Fruit fly (Drosophila melanogaster) whole organism, embryonic: ENCODE data around the gene CG4594.
A peak's percentile ranks its signal among the peaks of the same experiment; 100 is the strongest.

Experiments used
- Antp ChIP-seq: fragments of 200-800 bp; sonication (Bioruptor generic); optimal IDR thresholded peaks from 3 replicates; lab custom pipeline; 2016; ENCODE audit warnings: missing biosample characterization, missing genetic modification characterization
- B-H2 ChIP-seq: fragments of 200-800 bp; sonication (Bioruptor generic); optimal IDR thresholded peaks from 2 replicates; lab custom pipeline; 2018; ENCODE audit warnings: missing biosample characterization, mild to moderate bottlenecking, missing genetic modification characterization
- Bdp1 ChIP-seq: fragments of 200-800 bp; sonication (Bioruptor generic); optimal IDR thresholded peaks from 3 replicates; lab custom pipeline; 2016; ENCODE audit warnings: missing biosample characterization, missing genetic modification characterization
- CG10321 ChIP-seq: fragments of 200-800 bp; sonication (Bioruptor generic); IDR thresholded peaks from 2 replicates; pipeline ENCODE4 v1.3.6; 2022; ENCODE audit warnings: missing biosample characterization, missing genetic modification characterization
- CG10462 ChIP-seq: fragments of 200-800 bp; sonication (Bioruptor generic); optimal IDR thresholded peaks from 2 replicates; lab custom pipeline; 2016; ENCODE audit warnings: missing biosample characterization, missing genetic modification characterization
- CG11723 ChIP-seq: fragments of 200-800 bp; sonication (Bioruptor generic); optimal IDR thresholded peaks from 2 replicates; lab custom pipeline; 2017; ENCODE audit warnings: missing biosample characterization, mild to moderate bottlenecking, missing genetic modification characterization
- CG12071 ChIP-seq: fragments of 200-800 bp; sonication (Bioruptor generic); optimal IDR thresholded peaks from 3 replicates; lab custom pipeline; 2018; ENCODE audit warnings: missing biosample characterization, mild to moderate bottlenecking, missing genetic modification characterization
- CG12659 ChIP-seq: fragments of 200-800 bp; sonication (Bioruptor generic); optimal IDR thresholded peaks from 3 replicates; lab custom pipeline; 2017; ENCODE audit warnings: mild to moderate bottlenecking, missing biosample characterization, missing genetic modification reagents, missing genetic modification characterization
- CG13424 ChIP-seq: fragments of 200-800 bp; sonication (Bioruptor generic); optimal IDR thresholded peaks from 2 replicates; lab custom pipeline; 2019; ENCODE audit warnings: missing biosample characterization, mild to moderate bottlenecking, missing genetic modification characterization, moderate library complexity
- CG17361 ChIP-seq: fragments of 200-800 bp; sonication (Bioruptor generic); IDR thresholded peaks from 3 replicates; pipeline ENCODE4 v1.3.6; 2022; ENCODE audit warnings: missing biosample characterization, missing genetic modification characterization
- CG17612 ChIP-seq: fragments of 200-800 bp; sonication (Bioruptor generic); IDR thresholded peaks from 2 replicates; pipeline ENCODE4 v1.3.6; 2022; ENCODE audit warnings: missing biosample characterization, missing genetic modification characterization
- CG2678 ChIP-seq: fragments of 200-800 bp; sonication (Bioruptor generic); optimal IDR thresholded peaks from 3 replicates; lab custom pipeline; 2019; ENCODE audit warnings: missing biosample characterization, mild to moderate bottlenecking, missing genetic modification characterization, moderate library complexity
- CG2712 ChIP-seq: fragments of 200-800 bp; optimal IDR thresholded peaks from 3 replicates; lab custom pipeline; 2019; ENCODE audit warnings: missing biosample characterization, mild to moderate bottlenecking, missing genetic modification characterization, moderate library complexity
- CG30431 ChIP-seq: fragments of 200-800 bp; sonication (Bioruptor generic); optimal IDR thresholded peaks from 2 replicates; lab custom pipeline; 2017; ENCODE audit warnings: missing biosample characterization, missing genetic modification characterization
- CG32532 ChIP-seq: fragments of 200-800 bp; sonication (Bioruptor generic); IDR thresholded peaks from 2 replicates; pipeline ENCODE4 v1.3.6; 2022; ENCODE audit warnings: missing biosample characterization, missing genetic modification characterization
- CG32772 ChIP-seq: fragments of 200-800 bp; sonication (Bioruptor generic); IDR thresholded peaks from 2 replicates; pipeline ENCODE4 v1.3.6; 2022; ENCODE audit warnings: missing biosample characterization, missing genetic modification characterization
- CG33557 ChIP-seq: fragments of 200-800 bp; sonication (Bioruptor generic); optimal IDR thresholded peaks from 2 replicates; lab custom pipeline; 2019; ENCODE audit warnings: missing biosample characterization, mild to moderate bottlenecking, missing genetic modification characterization, moderate library complexity
- CG7556 ChIP-seq: fragments of 200-800 bp; sonication (Bioruptor generic); optimal IDR thresholded peaks from 2 replicates; lab custom pipeline; 2017; ENCODE audit warnings: missing biosample characterization, mild to moderate bottlenecking, missing genetic modification characterization
- CG9797 ChIP-seq: fragments of 200-800 bp; sonication (Bioruptor generic); optimal IDR thresholded peaks from 3 replicates; lab custom pipeline; 2018; ENCODE audit warnings: missing biosample characterization, mild to moderate bottlenecking, missing genetic modification characterization
- CG9817 ChIP-seq: fragments of 200-800 bp; sonication (Bioruptor generic); optimal IDR thresholded peaks from 2 replicates; lab custom pipeline; 2018; ENCODE audit warnings: missing biosample characterization, mild to moderate bottlenecking, missing genetic modification characterization, moderate library complexity
- Dbx ChIP-seq: fragments of 200-800 bp; sonication (Bioruptor generic); IDR thresholded peaks from 3 replicates; pipeline ENCODE4 v1.3.6; 2022; ENCODE audit warnings: missing biosample characterization, missing genetic modification characterization
- Doc3 ChIP-seq: fragments of 200-800 bp; sonication (Bioruptor generic); IDR thresholded peaks from 3 replicates; pipeline ENCODE4 v1.3.6; 2022; ENCODE audit warnings: missing biosample characterization, missing genetic modification characterization; ENCODE audit not compliant: partially characterized antibody
- GATAe ChIP-seq: fragments of 200-800 bp; sonication (Bioruptor generic); conservative IDR thresholded peaks from 2 replicates; pipeline ENCODE4 v1.3.6; 2022; ENCODE audit warnings: missing biosample characterization, missing genetic modification characterization
- HLH4C ChIP-seq: fragments of 200-800 bp; sonication (Bioruptor generic); IDR thresholded peaks from 3 replicates; pipeline ENCODE4 v1.3.6; 2022; ENCODE audit warnings: missing biosample characterization, missing genetic modification characterization; ENCODE audit not compliant: partially characterized antibody
- HLH54F ChIP-seq: fragments of 200-800 bp; sonication (Bioruptor generic); optimal IDR thresholded peaks from 3 replicates; lab custom pipeline; 2016; ENCODE audit warnings: missing biosample characterization, missing genetic modification characterization
- Hey ChIP-seq: fragments of 200-800 bp; sonication (Bioruptor generic); optimal IDR thresholded peaks from 3 replicates; lab custom pipeline; 2018; ENCODE audit warnings: missing biosample characterization, mild to moderate bottlenecking, missing genetic modification characterization
- HmgD ChIP-seq: fragments of 200-800 bp; sonication (Bioruptor generic); optimal IDR thresholded peaks from 3 replicates; lab custom pipeline; 2016; ENCODE audit warnings: missing biosample characterization, missing genetic modification characterization
- Lpt ChIP-seq: fragments of >200 bp; optimal IDR thresholded peaks from 2 replicates; lab custom pipeline; 2018; ENCODE audit warnings: missing biosample characterization, missing genetic modification characterization
- MTF-1 ChIP-seq: fragments of 200-800 bp; sonication (Bioruptor generic); optimal IDR thresholded peaks from 2 replicates; lab custom pipeline; 2018; ENCODE audit warnings: missing biosample characterization, mild to moderate bottlenecking, missing genetic modification characterization, borderline replicate concordance
- NK7.1 ChIP-seq: fragments of 200-800 bp; sonication (Bioruptor generic); optimal IDR thresholded peaks from 3 replicates; lab custom pipeline; 2016; ENCODE audit warnings: missing biosample characterization, missing genetic modification characterization
- Ptx1 ChIP-seq: fragments of 200-800 bp; sonication (Bioruptor generic); IDR thresholded peaks from 2 replicates; pipeline ENCODE4 v1.3.6; 2022; ENCODE audit warnings: missing biosample characterization, missing genetic modification characterization
- Trl ChIP-seq, 3 experiments: fragments of >200 bp in 2 of 3; fragments of 200-800 bp in 1 of 3; sonication (Bioruptor generic) in 1 of 3; optimal IDR thresholded peaks; 2 replicates in 1 of 3; 3 replicates in 2 of 3; lab custom pipeline; 2016 to 2017; ENCODE audit warnings: missing biosample characterization in 1 of 3, missing genetic modification characterization in 1 of 3
- ash1 ChIP-seq: fragments of 200-800 bp; sonication (Bioruptor generic); optimal IDR thresholded peaks from 2 replicates; lab custom pipeline; 2018; ENCODE audit warnings: missing biosample characterization, mild to moderate bottlenecking, missing genetic modification characterization
- chinmo ChIP-seq: fragments of 200-800 bp; sonication (Bioruptor generic); IDR thresholded peaks from 4 replicates; pipeline ENCODE4 v1.3.6; 2022; ENCODE audit warnings: missing biosample characterization, missing genetic modification characterization; ENCODE audit not compliant: partially characterized antibody
- corto ChIP-seq: fragments of 200-800 bp; sonication (Bioruptor generic); optimal IDR thresholded peaks from 2 replicates; lab custom pipeline; 2016; ENCODE audit warnings: missing biosample characterization, mild to moderate bottlenecking, missing genetic modification characterization, moderate library complexity
- da ChIP-seq: fragments of 200-800 bp; sonication (Bioruptor generic); optimal IDR thresholded peaks from 2 replicates; lab custom pipeline; 2016; ENCODE audit warnings: missing biosample characterization, missing genetic modification characterization
- dmrt99B ChIP-seq: fragments of 200-800 bp; sonication (Bioruptor generic); optimal IDR thresholded peaks from 2 replicates; lab custom pipeline; 2018; ENCODE audit warnings: missing biosample characterization, mild to moderate bottlenecking, missing genetic modification characterization, moderate library complexity
- ewg ChIP-seq: fragments of 200-800 bp; sonication (Bioruptor generic); optimal IDR thresholded peaks from 3 replicates; lab custom pipeline; 2017; ENCODE audit warnings: mild to moderate bottlenecking, missing biosample characterization, missing genetic modification reagents, missing genetic modification characterization
- grn ChIP-seq: fragments of 200-800 bp; sonication (Bioruptor generic); optimal IDR thresholded peaks from 3 replicates; lab custom pipeline; 2017; ENCODE audit warnings: missing biosample characterization, missing genetic modification characterization
- knrl ChIP-seq: fragments of 200-800 bp; sonication (Bioruptor generic); IDR thresholded peaks from 3 replicates; pipeline ENCODE4 v1.3.6; 2022; ENCODE audit warnings: missing biosample characterization, missing genetic modification characterization; ENCODE audit not compliant: partially characterized antibody
- lbe ChIP-seq: fragments of 200-800 bp; sonication (Bioruptor generic); optimal IDR thresholded peaks from 2 replicates; lab custom pipeline; 2016; ENCODE audit warnings: missing biosample characterization, mild to moderate bottlenecking, missing genetic modification characterization
- nom ChIP-seq: fragments of 200-800 bp; sonication (Bioruptor generic); optimal IDR thresholded peaks from 2 replicates; lab custom pipeline; 2017; ENCODE audit warnings: missing biosample characterization, missing genetic modification characterization, mild to moderate bottlenecking, moderate library complexity, missing genetic modification reagents
- scrt ChIP-seq: fragments of 200-800 bp; sonication (Bioruptor generic); optimal IDR thresholded peaks from 2 replicates; lab custom pipeline; 2018; ENCODE audit warnings: missing biosample characterization, mild to moderate bottlenecking, missing genetic modification characterization, moderate library complexity
- sna ChIP-seq: fragments of 200-800 bp; sonication (Bioruptor generic); IDR thresholded peaks from 2 replicates; pipeline ENCODE4 v1.3.6; 2022; ENCODE audit warnings: missing biosample characterization, missing genetic modification characterization; ENCODE audit not compliant: partially characterized antibody
- sr ChIP-seq: fragments of 200-800 bp; sonication (Bioruptor generic); IDR thresholded peaks from 3 replicates; pipeline ENCODE4 v1.3.6; 2022; ENCODE audit warnings: missing biosample characterization, missing genetic modification characterization
- ssp ChIP-seq: fragments of 200-800 bp; sonication (Bioruptor generic); IDR thresholded peaks from 2 replicates; pipeline ENCODE4 v1.3.6; 2022; ENCODE audit warnings: missing biosample characterization, missing genetic modification characterization
- sug ChIP-seq: fragments of 200-800 bp; optimal IDR thresholded peaks from 2 replicates; lab custom pipeline; 2019; ENCODE audit warnings: missing biosample characterization, mild to moderate bottlenecking, missing genetic modification characterization, moderate library complexity
- tin ChIP-seq: fragments of 200-800 bp; sonication (Bioruptor generic); optimal IDR thresholded peaks from 3 replicates; lab custom pipeline; 2016; ENCODE audit warnings: missing biosample characterization, missing genetic modification characterization
- wdn ChIP-seq: fragments of 200-800 bp; sonication (Bioruptor generic); IDR thresholded peaks from 2 replicates; pipeline ENCODE4 v1.3.6; 2022; ENCODE audit warnings: missing biosample characterization, missing genetic modification characterization
- zfh2 ChIP-seq: fragments of 200-800 bp; sonication (Bioruptor generic); optimal IDR thresholded peaks from 2 replicates; lab custom pipeline; 2016; ENCODE audit warnings: missing biosample characterization, missing genetic modification characterization

Gene CG4594

dm6 chr2L:9908468-9908967, 11.4 kb upstream of the CG4594 start, which contains the start of gene CG13124 (continued):
- peak; percentile 80; the same call in 1 of the 4 replicates for TF ChIP-seq chinmo (GFP tag; lab: Robert Waterston, UW)
- TF ChIP-seq HLH54F (GFP tag; lab: Kevin White, UChicago): no peak
- no peak for TF ChIP-seq CG17361
- no peak for TF ChIP-seq grn (GFP tag; lab: Kevin White, UChicago)
- TF ChIP-seq sr (GFP tag; lab: Robert Waterston, UW): no peak
- no peak for TF ChIP-seq CG30431 (GFP tag; lab: Kevin White, UChicago)
- no peak for TF ChIP-seq CG11723
- TF ChIP-seq wdn (GFP tag; lab: Robert Waterston, UW): no peak
- TF ChIP-seq HmgD (GFP tag; lab: Kevin White, UChicago): no peak
- TF ChIP-seq Ptx1 (GFP tag; lab: Robert Waterston, UW): no peak
- TF ChIP-seq sna: no peak
- TF ChIP-seq sug (tag; lab: Kevin White, UChicago): no peak
- TF ChIP-seq lbe (GFP tag; lab: Kevin White, UChicago): no peak
- TF ChIP-seq ewg (GFP tag; lab: Kevin White, UChicago): no peak
- no peak for TF ChIP-seq da
- peak; percentile 43 for TF ChIP-seq CG2678 (tag; lab: Kevin White, UChicago)
- no peak for TF ChIP-seq CG9797 (GFP tag; lab: Kevin White, UChicago)
- TF ChIP-seq Hey (tag; lab: Kevin White, UChicago): no peak
- TF ChIP-seq CG12659 (GFP tag; lab: Kevin White, UChicago): peak; percentile 20
- no peak for TF ChIP-seq scrt (GFP tag; lab: Kevin White, UChicago)
- peak; percentile 42; the same call in 1 of the 3 replicates for TF ChIP-seq Dbx (GFP tag; lab: Robert Waterston, UW)
- TF ChIP-seq Antp (GFP tag; lab: Kevin White, UChicago): no peak
- TF ChIP-seq Bdp1: no peak
- peak; percentile 40 for TF ChIP-seq CG13424 (tag; lab: Kevin White, UChicago)
- TF ChIP-seq CG17612 (GFP tag; lab: Robert Waterston, UW): no peak
- TF ChIP-seq CG10321: no peak
- TF ChIP-seq CG12071: peak; percentile 38
- no peak for TF ChIP-seq CG32772 (GFP tag; lab: Robert Waterston, UW)
- TF ChIP-seq nom (GFP tag; lab: Kevin White, UChicago): peak; percentile 61
- peak; percentile 73; the same call in 1 of the 2 replicates for TF ChIP-seq CG32532 (GFP tag; lab: Robert Waterston, UW)
- peak; percentile 55 to 84 for TF ChIP-seq Trl (optimal IDR thresholded peaks at IDR 0.05; lab: Kevin White, UChicago)
- TF ChIP-seq Trl (GFP tag; optimal IDR thresholded peaks at IDR 0.05; lab: Kevin White, UChicago): no peak
- no peak for TF ChIP-seq Doc3
- no peak for TF ChIP-seq CG7556 (GFP tag; lab: Kevin White, UChicago)
- no peak for TF ChIP-seq CG9817
- TF ChIP-seq ssp (GFP tag; lab: Robert Waterston, UW): no peak
- TF ChIP-seq dmrt99B (tag; lab: Kevin White, UChicago): peak; percentile 11
- TF ChIP-seq MTF-1 (GFP tag; lab: Kevin White, UChicago): no peak
- no peak for TF ChIP-seq zfh2 (GFP tag; lab: Kevin White, UChicago)
- TF ChIP-seq HLH4C (GFP tag; lab: Robert Waterston, UW): no peak
- no peak for TF ChIP-seq NK7.1 (GFP tag; lab: Kevin White, UChicago)
- TF ChIP-seq tin (GFP tag; lab: Kevin White, UChicago): no peak
- no peak for TF ChIP-seq CG33557 (GFP tag; lab: Kevin White, UChicago)
- no peak for TF ChIP-seq GATAe (GFP tag; lab: Robert Waterston, UW)
- TF ChIP-seq knrl: no peak
- TF ChIP-seq CG10462 (GFP tag; lab: Kevin White, UChicago): no peak
- TF ChIP-seq Lpt (GFP tag; lab: Kevin White, UChicago): no peak
- TF ChIP-seq CG2712: no peak
- no peak for TF ChIP-seq corto
- TF ChIP-seq ash1 (GFP tag; lab: Kevin White, UChicago): no peak
- TF ChIP-seq B-H2 (GFP tag; lab: Kevin White, UChicago): peak; percentile 17
